Fruit fly (Drosophila melanogaster) whole organism, embryonic: ENCODE measurements around the gene hook.
A peak's percentile ranks its signal among the peaks of the same experiment; 100 is the strongest.

ENCODE experiments used
- Awh ChIP-seq: fragments of 200-800 bp; sonication (Bioruptor generic); IDR thresholded peaks from 2 replicates; pipeline ENCODE4, ENCODE4 v1.3.6; 2022; ENCODE audit warnings: missing biosample characterization, missing genetic modification characterization
- B-H1 ChIP-seq: fragments of 200-800 bp; sonication (Bioruptor generic); IDR thresholded peaks from 3 replicates; pipeline ENCODE4 v1.3.6; 2022; ENCODE audit warnings: missing biosample characterization, missing genetic modification characterization
- Bdp1 ChIP-seq: fragments of 200-800 bp; sonication (Bioruptor generic); optimal IDR thresholded peaks from 3 replicates; lab custom pipeline; 2016; ENCODE audit warnings: missing biosample characterization, missing genetic modification characterization
- CG10321 ChIP-seq: fragments of 200-800 bp; sonication (Bioruptor generic); IDR thresholded peaks from 2 replicates; pipeline ENCODE4 v1.3.6; 2022; ENCODE audit warnings: missing biosample characterization, missing genetic modification characterization
- CG10366 ChIP-seq: fragments of 200-800 bp; sonication (Bioruptor generic); IDR thresholded peaks from 2 replicates; pipeline ENCODE4 v1.3.6; 2022; ENCODE audit warnings: missing biosample characterization, missing genetic modification characterization
- CG11247 ChIP-seq: fragments of 200-800 bp; sonication (Bioruptor generic); IDR thresholded peaks from 2 replicates; pipeline ENCODE4 v1.3.6; 2022; ENCODE audit warnings: missing biosample characterization, missing genetic modification characterization
- CG11504 ChIP-seq: fragments of 200-800 bp; sonication (Bioruptor generic); optimal IDR thresholded peaks from 3 replicates; lab custom pipeline; 2019; ENCODE audit warnings: missing biosample characterization, mild to moderate bottlenecking, missing genetic modification characterization, moderate library complexity
- CG11696 ChIP-seq: fragments of 200-800 bp; sonication (Bioruptor generic); IDR thresholded peaks from 2 replicates; pipeline ENCODE4 v1.3.6; 2022; ENCODE audit warnings: missing biosample characterization, missing genetic modification characterization
- CG17186 ChIP-seq: fragments of 200-800 bp; sonication (Bioruptor generic); optimal IDR thresholded peaks from 3 replicates; lab custom pipeline; 2017; ENCODE audit warnings: missing biosample characterization, missing genetic modification reagents, missing genetic modification characterization
- CG18599 ChIP-seq: fragments of 200-800 bp; sonication (Bioruptor generic); optimal IDR thresholded peaks from 3 replicates; lab custom pipeline; 2017; ENCODE audit warnings: missing biosample characterization, missing genetic modification characterization, mild to moderate bottlenecking, moderate library complexity, missing genetic modification reagents
- CG2712 ChIP-seq: fragments of 200-800 bp; optimal IDR thresholded peaks from 3 replicates; lab custom pipeline; 2019; ENCODE audit warnings: missing biosample characterization, mild to moderate bottlenecking, missing genetic modification characterization, moderate library complexity
- CG31388 ChIP-seq: fragments of 200-800 bp; sonication (Bioruptor generic); optimal IDR thresholded peaks from 2 replicates; lab custom pipeline; 2016; ENCODE audit warnings: missing biosample characterization, missing genetic modification characterization
- CG32772 ChIP-seq: fragments of 200-800 bp; sonication (Bioruptor generic); IDR thresholded peaks from 2 replicates; pipeline ENCODE4 v1.3.6; 2022; ENCODE audit warnings: missing biosample characterization, missing genetic modification characterization
- CG3847 ChIP-seq: fragments of 200-800 bp; sonication (Bioruptor generic); IDR thresholded peaks from 2 replicates; pipeline ENCODE4 v1.3.6; 2022; ENCODE audit warnings: missing biosample characterization, missing genetic modification characterization
- CG7786 ChIP-seq: fragments of 200-800 bp; sonication (Bioruptor generic); optimal IDR thresholded peaks from 2 replicates; lab custom pipeline; 2016; ENCODE audit warnings: missing biosample characterization, missing genetic modification characterization
- CG7928 ChIP-seq: fragments of 200-800 bp; sonication (Bioruptor generic); optimal IDR thresholded peaks from 2 replicates; lab custom pipeline; 2017; ENCODE audit warnings: missing biosample characterization, mild to moderate bottlenecking, missing genetic modification characterization
- CkIIα-i1 ChIP-seq: fragments of 200-800 bp; sonication (Bioruptor generic); IDR thresholded peaks from 2 replicates; pipeline ENCODE4 v1.3.6; 2022; ENCODE audit warnings: missing biosample characterization, missing genetic modification characterization
- CrebB ChIP-seq: fragments of 200-800 bp; sonication (Bioruptor generic); optimal IDR thresholded peaks from 3 replicates; lab custom pipeline; 2018; ENCODE audit warnings: missing biosample characterization, mild to moderate bottlenecking, missing genetic modification characterization
- D19B ChIP-seq: fragments of 200-800 bp; sonication (Bioruptor generic); optimal IDR thresholded peaks from 2 replicates; lab custom pipeline; 2017; ENCODE audit warnings: missing biosample characterization, mild to moderate bottlenecking, missing genetic modification characterization
- Dfd ChIP-seq, 2 experiments: fragments of >200 bp; optimal IDR thresholded peaks; 2 replicates each; lab custom pipeline; 2017; ENCODE audit warnings: missing biosample characterization in 2 of 2, missing genetic modification characterization in 2 of 2
- Doc2 ChIP-seq: fragments of 200-800 bp; sonication (Bioruptor generic); IDR thresholded peaks from 2 replicates; pipeline ENCODE4 v1.3.6; 2022; ENCODE audit warnings: missing biosample characterization, missing genetic modification characterization
- Fer2 ChIP-seq: fragments of 200-800 bp; sonication (Bioruptor generic); optimal IDR thresholded peaks from 2 replicates; lab custom pipeline; 2018; ENCODE audit warnings: missing biosample characterization, mild to moderate bottlenecking, missing genetic modification characterization, moderate library complexity
- Fer3 ChIP-seq: fragments of 200-800 bp; sonication (Bioruptor generic); optimal IDR thresholded peaks from 2 replicates; lab custom pipeline; 2018; ENCODE audit warnings: missing biosample characterization, mild to moderate bottlenecking, missing genetic modification characterization, moderate library complexity
- HLH54F ChIP-seq: fragments of 200-800 bp; sonication (Bioruptor generic); optimal IDR thresholded peaks from 3 replicates; lab custom pipeline; 2016; ENCODE audit warnings: missing biosample characterization, missing genetic modification characterization
- Hand ChIP-seq: fragments of 200-800 bp; sonication (Bioruptor generic); optimal IDR thresholded peaks from 2 replicates; lab custom pipeline; 2017; ENCODE audit warnings: mild to moderate bottlenecking, missing biosample characterization, missing genetic modification reagents, missing genetic modification characterization
- HmgZ ChIP-seq: fragments of 200-800 bp; sonication (Bioruptor generic); optimal IDR thresholded peaks from 2 replicates; lab custom pipeline; 2018; ENCODE audit warnings: missing biosample characterization, mild to moderate bottlenecking, missing genetic modification characterization
- MBD-R2 ChIP-seq: fragments of 200-800 bp; sonication (Bioruptor generic); IDR thresholded peaks from 2 replicates; pipeline ENCODE4 v1.3.6; 2022; ENCODE audit warnings: missing biosample characterization, missing genetic modification characterization
- Nf-YA ChIP-seq: fragments of 200-800 bp; sonication (Bioruptor generic); IDR thresholded peaks from 2 replicates; pipeline ENCODE4 v1.3.6; 2022; ENCODE audit warnings: missing biosample characterization, missing genetic modification characterization
- Poxn ChIP-seq: fragments of 200-800 bp; sonication (Bioruptor generic); IDR thresholded peaks from 2 replicates; pipeline ENCODE4 v1.3.6; 2022; ENCODE audit warnings: missing biosample characterization, missing genetic modification characterization
- Sry-β ChIP-seq: fragments of 200-800 bp; sonication (Bioruptor generic); optimal IDR thresholded peaks from 2 replicates; lab custom pipeline; 2018; ENCODE audit warnings: missing biosample characterization, mild to moderate bottlenecking, missing genetic modification characterization, moderate library complexity
- Xbp1 ChIP-seq: fragments of 200-800 bp; sonication (Bioruptor generic); optimal IDR thresholded peaks from 3 replicates; lab custom pipeline; 2016; ENCODE audit warnings: missing biosample characterization, mild to moderate bottlenecking, missing genetic modification characterization
- ara ChIP-seq: fragments of 200-800 bp; sonication (Bioruptor generic); IDR thresholded peaks from 2 replicates; pipeline ENCODE4 v1.3.6; 2022; ENCODE audit warnings: missing biosample characterization, missing genetic modification characterization
- cad ChIP-seq: fragments of >200 bp; optimal IDR thresholded peaks from 2 replicates; lab custom pipeline; 2017; ENCODE audit warnings: missing biosample characterization, missing genetic modification characterization
- cg ChIP-seq: fragments of 200-800 bp; sonication (Bioruptor generic); optimal IDR thresholded peaks from 3 replicates; lab custom pipeline; 2019; ENCODE audit warnings: missing biosample characterization, mild to moderate bottlenecking, missing genetic modification characterization, moderate library complexity
- chif ChIP-seq, 2 experiments: fragments of 200-800 bp; sonication (Bioruptor generic); optimal IDR thresholded peaks; 3 replicates each; lab custom pipeline; 2016; ENCODE audit warnings: missing biosample characterization in 2 of 2, missing genetic modification characterization in 2 of 2
- ems ChIP-seq: fragments of 200-800 bp; sonication (Bioruptor generic); optimal IDR thresholded peaks from 3 replicates; lab custom pipeline; 2016; ENCODE audit warnings: missing biosample characterization, missing genetic modification characterization
- exex ChIP-seq: fragments of 200-800 bp; sonication (Bioruptor generic); optimal IDR thresholded peaks from 4 replicates; lab custom pipeline; 2018; ENCODE audit warnings: missing biosample characterization, mild to moderate bottlenecking, missing genetic modification characterization, moderate library complexity
- fd64A ChIP-seq: fragments of 200-800 bp; sonication (Bioruptor generic); optimal IDR thresholded peaks from 3 replicates; lab custom pipeline; 2018; ENCODE audit warnings: missing biosample characterization, mild to moderate bottlenecking, missing genetic modification characterization
- gsb ChIP-seq: fragments of 200-800 bp; sonication (Bioruptor generic); IDR thresholded peaks from 2 replicates; pipeline ENCODE4 v1.3.6; 2022; ENCODE audit warnings: missing biosample characterization, missing genetic modification characterization
- ind ChIP-seq: fragments of 200-800 bp; sonication (Bioruptor generic); optimal IDR thresholded peaks from 3 replicates; lab custom pipeline; 2016; ENCODE audit warnings: missing biosample characterization, missing genetic modification characterization
- lbe ChIP-seq: fragments of 200-800 bp; sonication (Bioruptor generic); optimal IDR thresholded peaks from 2 replicates; lab custom pipeline; 2016; ENCODE audit warnings: missing biosample characterization, mild to moderate bottlenecking, missing genetic modification characterization
- pnt ChIP-seq: fragments of 200-800 bp; sonication (Bioruptor generic); optimal IDR thresholded peaks from 3 replicates; lab custom pipeline; 2016; ENCODE audit warnings: missing biosample characterization, missing genetic modification characterization
- repo ChIP-seq: fragments of 200-800 bp; sonication (Bioruptor generic); optimal IDR thresholded peaks from 2 replicates; lab custom pipeline; 2016; ENCODE audit warnings: missing biosample characterization, missing genetic modification characterization
- sob ChIP-seq: fragments of 200-800 bp; sonication (Bioruptor generic); IDR thresholded peaks from 2 replicates; pipeline ENCODE4 v1.3.6; 2022; ENCODE audit warnings: missing biosample characterization, missing genetic modification characterization
- ssp ChIP-seq: fragments of 200-800 bp; sonication (Bioruptor generic); IDR thresholded peaks from 2 replicates; pipeline ENCODE4 v1.3.6; 2022; ENCODE audit warnings: missing biosample characterization, missing genetic modification characterization
- stc ChIP-seq: fragments of 200-800 bp; sonication (Bioruptor generic); IDR thresholded peaks from 2 replicates; pipeline ENCODE4 v1.3.6; 2022; ENCODE audit warnings: missing biosample characterization, missing genetic modification characterization
- tap ChIP-seq: fragments of 200-800 bp; optimal IDR thresholded peaks from 3 replicates; lab custom pipeline; 2019; ENCODE audit warnings: missing biosample characterization, mild to moderate bottlenecking, missing genetic modification characterization, moderate library complexity
- twi ChIP-seq: fragments of 200-800 bp; optimal IDR thresholded peaks from 2 replicates; lab custom pipeline; 2019; ENCODE audit warnings: missing biosample characterization, mild to moderate bottlenecking, missing genetic modification characterization, moderate library complexity
- z ChIP-seq: fragments of 200-800 bp; sonication (Bioruptor generic); IDR thresholded peaks from 3 replicates; pipeline ENCODE4 v1.3.6; 2022; ENCODE audit warnings: missing biosample characterization, missing genetic modification characterization

The hook gene

dm6 chr2L:19021278-19022220 lies 11.7 kb downstream of the hook start (continued):
- TF ChIP-seq CG7928 (GFP tag; lab: Kevin White, UChicago) (peak; percentile 26), CG2712 (tag; lab: Kevin White, UChicago) (peak; percentile 82), CkIIα-i1 (GFP tag; lab: Robert Waterston, UW) (no peak), Bdp1 (GFP tag; lab: Kevin White, UChicago) (peak; percentile 35), CG31388 (GFP tag; lab: Kevin White, UChicago) (no peak), Dfd (GFP tag; optimal IDR thresholded peaks at IDR 0.05; lab: Kevin White, UChicago) (no peak), HmgZ (tag; lab: Kevin White, UChicago) (peak; percentile 68), stc (0 out of 2 replicates have a peak, but pooled peaks have one; percentile 39), CG7786 (no peak), Xbp1 (GFP tag; lab: Kevin White, UChicago) (peak; percentile 69), CG10366 (peak; percentile 71), Doc2 (no peak), CG17186 (GFP tag; lab: Kevin White, UChicago) (no peak), cad (GFP tag; lab: Kevin White, UChicago) (no peak), ind (GFP tag; lab: Kevin White, UChicago) (peak; percentile 57), Fer3 (tag; lab: Kevin White, UChicago) (peak; percentile 68), D19B (GFP tag; lab: Kevin White, UChicago) (peak; percentile 52), CG11696 (GFP tag; lab: Robert Waterston, UW) (no peak), Sry-β (GFP tag; lab: Kevin White, UChicago) (no peak), ssp (peak; percentile 51), CG11247 (GFP tag; lab: Robert Waterston, UW) (peak; percentile 66), tap (tag; lab: Kevin White, UChicago) (peak; percentile 64), HLH54F (GFP tag; lab: Kevin White, UChicago) (peak; percentile 51), CG11504 (tag; lab: Kevin White, UChicago) (peak; percentile 86), cg (GFP tag; lab: Kevin White, UChicago) (peak; percentile 31), B-H1 (GFP tag; lab: Robert Waterston, UW) (no peak), exex (tag; lab: Kevin White, UChicago) (peak; percentile 30), fd64A (peak; percentile 40), lbe (GFP tag; lab: Kevin White, UChicago) (peak; percentile 65), CG3847 (peak; percentile 69), sob (GFP tag; lab: Robert Waterston, UW) (peak; percentile 78), z (GFP tag; lab: Robert Waterston, UW) (no peak), repo (GFP tag; lab: Kevin White, UChicago) (no peak), MBD-R2 (0 out of 2 replicates have a peak, but pooled peaks have one; percentile 24), ara (peak; percentile 49; the same call in 1 of the 2 replicates), pnt (GFP tag; lab: Kevin White, UChicago) (peak; percentile 5), twi (tag; lab: Kevin White, UChicago) (peak; percentile 80), Poxn (no peak), Fer2 (tag; lab: Kevin White, UChicago) (peak; percentile 41), Nf-YA (GFP tag; lab: Robert Waterston, UW) (peak; percentile 38; the same call in 1 of the 2 replicates), Hand (GFP tag; lab: Kevin White, UChicago) (peak; percentile 91), gsb (GFP tag; lab: Robert Waterston, UW) (0 out of 2 replicates have a peak, but pooled peaks have one; percentile 35), Awh (GFP tag; lab: Robert Waterston, UW) (0 out of 2 replicates have a peak, but pooled peaks have one; percentile 34), ems (GFP tag; lab: Kevin White, UChicago) (peak; percentile 43), CrebB (tag; lab: Kevin White, UChicago) (peak; percentile 65), CG10321 (GFP tag; lab: Robert Waterston, UW) (no peak), CG18599 (GFP tag; lab: Kevin White, UChicago) (peak; percentile 91), CG32772 (GFP tag; lab: Robert Waterston, UW) (no peak), chif (GFP tag; optimal IDR thresholded peaks at IDR 0.05; lab: Kevin White, UChicago) (peak; percentile 1 to 50)
